Worm (Caenorhabditis elegans) whole organism, young adult: ENCODE data around the gene ptr-19.

Source experiments
- Y53F4B.3 ChIP-seq: fragments of 200-800 bp; sonication (Bioruptor generic); IDR thresholded peaks from 2 replicates; pipeline ENCODE4 v1.3.6; 2022; ENCODE audit warnings: missing genetic modification reagents, missing genetic modification characterization, missing compliant biosample characterization
- attf-5 ChIP-seq: fragments of 200-800 bp; sonication (Bioruptor generic); optimal IDR thresholded peaks from 2 replicates; lab custom pipeline; 2018; ENCODE audit warnings: mild to moderate bottlenecking, missing genetic modification characterization, missing compliant biosample characterization
- dpff-1 ChIP-seq: sonication (generic microtip); optimal IDR thresholded peaks from 2 replicates; lab custom pipeline; 2017; ENCODE audit warnings: mild to moderate bottlenecking, missing genetic modification characterization, missing compliant biosample characterization
- ztf-28 ChIP-seq: fragments of 200-800 bp; sonication (Bioruptor generic); IDR thresholded peaks from 2 replicates; pipeline ENCODE4 v1.3.6; 2022; ENCODE audit warnings: missing genetic modification reagents, missing genetic modification characterization, missing compliant biosample characterization
- ztf-6 ChIP-seq: fragments of 200-800 bp; sonication (Bioruptor generic); IDR thresholded peaks from 2 replicates; pipeline ENCODE4 v1.3.6; 2022; ENCODE audit warnings: missing genetic modification reagents, missing genetic modification characterization, missing compliant biosample characterization

- no peak for TF ChIP-seq attf-5
- TF ChIP-seq ztf-6 (GFP tag; lab: Robert Waterston, UW) = no peak
- no peak for TF ChIP-seq dpff-1 (tag; lab: Kevin White, UChicago)
- no peak for TF ChIP-seq ztf-28
- no peak for TF ChIP-seq Y53F4B.3 (GFP tag; lab: Robert Waterston, UW)
These were observed 51.0 kb downstream of the ptr-19 start, which contains the start of gene sbsp-1 for ce11 chrIII:10832636-10833035.
